Fruit fly (Drosophila melanogaster): Measurements from ENCODE around the gene DCP2.

The DCP2 gene

DNA sequence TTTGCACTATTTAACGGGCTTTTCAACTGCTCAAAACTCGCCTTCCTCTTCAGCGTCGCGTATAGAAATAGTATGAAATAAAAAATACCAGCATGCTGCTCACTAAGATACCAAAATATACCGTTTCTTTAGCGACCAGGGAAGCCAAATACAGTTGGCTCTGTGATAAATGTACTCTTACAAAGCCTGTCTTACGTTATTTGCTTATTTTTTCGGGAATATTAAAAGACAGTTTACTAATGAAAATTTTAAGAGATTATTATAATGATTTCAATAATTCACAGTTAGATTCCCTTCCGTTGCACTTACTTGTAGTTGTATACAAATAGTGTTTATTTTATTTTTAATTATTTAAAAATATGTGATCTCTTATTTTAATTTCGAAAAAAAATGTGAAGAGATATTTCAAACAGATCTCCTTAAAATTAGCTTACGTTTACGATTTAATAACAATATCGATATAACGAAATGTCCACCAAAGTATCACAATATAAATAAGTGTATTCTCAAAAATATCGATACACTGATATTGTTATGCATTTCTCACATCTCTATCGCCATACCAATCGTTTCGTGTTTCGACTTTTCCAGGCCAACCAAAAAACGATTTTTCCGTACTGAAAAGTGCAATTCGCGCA lies at the start of gene DCP2, which contains the start of gene dbo:
TSS of gene DCP2 (minus strand) at position 77 of the 638 bp plus-strand sequence.
TSS of gene dbo (plus strand) at position 542 of the 638 bp plus-strand sequence.
- TF ChIP-seq ttk (optimal IDR thresholded peaks at IDR 0.05): no peak
- no peak for TF ChIP-seq h (optimal IDR thresholded peaks at IDR 0.05)
- TF ChIP-seq Myc (optimal IDR thresholded peaks at IDR 0.05): no peak
- no peak for TF ChIP-seq insv (optimal IDR thresholded peaks at IDR 0.05)
- no peak for TF ChIP-seq Sin3A (optimal IDR thresholded peaks at IDR 0.05)
- TF ChIP-seq psq (optimal IDR thresholded peaks at IDR 0.05): no peak

DNA sequence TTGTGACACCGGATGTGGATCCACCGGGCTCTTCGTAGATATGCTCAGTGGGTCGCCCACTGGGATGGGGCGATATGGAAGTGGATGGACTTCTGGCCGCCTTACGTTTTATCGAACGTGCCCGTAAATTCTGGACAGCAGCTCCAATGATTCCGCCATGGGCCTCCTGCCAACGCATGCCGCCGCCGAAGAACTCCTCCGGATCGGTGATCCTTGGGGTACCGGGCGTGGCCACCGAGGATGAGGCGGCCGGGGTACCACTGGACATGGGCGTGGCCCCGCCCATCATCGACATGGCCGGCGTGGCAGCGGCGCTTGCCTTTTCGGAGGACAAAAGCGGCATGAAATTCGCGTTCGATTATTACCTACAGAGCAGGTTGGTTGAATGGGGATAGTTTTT lies 29.8 kb upstream of the DCP2 start:
- TF ChIP-seq ttk (optimal IDR thresholded peaks at IDR 0.05) (no peak), insv (optimal IDR thresholded peaks at IDR 0.05) (no peak), h (optimal IDR thresholded peaks at IDR 0.05) (no peak), psq (optimal IDR thresholded peaks at IDR 0.05) (no peak), Myc (optimal IDR thresholded peaks at IDR 0.05) (no peak), Sin3A (optimal IDR thresholded peaks at IDR 0.05) (no peak)

DNA sequence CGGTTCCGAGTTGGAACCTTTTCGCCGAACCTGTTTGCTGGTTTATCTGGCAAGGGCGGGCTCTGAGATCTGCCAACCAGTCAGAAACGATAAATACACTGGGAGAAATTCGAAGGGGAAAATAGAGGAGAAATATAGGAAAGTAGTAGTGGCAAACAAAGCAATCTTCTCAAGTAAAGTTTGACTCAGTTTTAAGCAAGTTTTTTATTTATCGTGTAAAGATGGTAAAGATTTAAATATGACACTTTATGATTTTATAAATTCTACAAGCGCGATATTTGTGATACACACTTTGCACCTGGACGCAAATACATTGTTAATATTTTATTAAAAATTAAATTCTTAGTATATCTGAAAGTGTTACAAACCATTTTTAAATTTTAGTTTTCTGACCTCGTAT lies 21.4 kb upstream of the DCP2 start:
- TF ChIP-seq psq (optimal IDR thresholded peaks at IDR 0.05): no peak

DNA sequence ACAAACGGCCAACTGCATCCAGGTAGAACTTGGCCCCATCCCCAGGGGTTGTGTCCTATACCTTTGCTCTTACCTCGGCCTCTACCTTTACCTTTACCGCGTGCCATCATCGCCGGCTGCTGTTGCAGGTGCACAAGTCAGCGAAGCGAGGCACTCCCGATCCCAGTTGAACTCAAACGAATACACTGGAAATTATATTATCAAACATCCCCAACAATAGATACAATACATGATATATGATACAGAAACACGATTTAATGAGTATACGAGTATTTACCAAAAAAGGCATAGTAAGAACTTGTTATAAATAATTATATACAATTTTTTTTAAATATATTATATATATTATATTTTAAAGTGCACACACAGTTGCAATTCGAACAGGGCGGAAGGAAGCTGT lies 21.0 kb upstream of the DCP2 start:
- TF ChIP-seq Myc (optimal IDR thresholded peaks at IDR 0.05) (no peak), insv (optimal IDR thresholded peaks at IDR 0.05) (no peak), ttk (optimal IDR thresholded peaks at IDR 0.05) (no peak), h (optimal IDR thresholded peaks at IDR 0.05) (no peak), psq (optimal IDR thresholded peaks at IDR 0.05) (no peak), Sin3A (optimal IDR thresholded peaks at IDR 0.05) (no peak)

DNA sequence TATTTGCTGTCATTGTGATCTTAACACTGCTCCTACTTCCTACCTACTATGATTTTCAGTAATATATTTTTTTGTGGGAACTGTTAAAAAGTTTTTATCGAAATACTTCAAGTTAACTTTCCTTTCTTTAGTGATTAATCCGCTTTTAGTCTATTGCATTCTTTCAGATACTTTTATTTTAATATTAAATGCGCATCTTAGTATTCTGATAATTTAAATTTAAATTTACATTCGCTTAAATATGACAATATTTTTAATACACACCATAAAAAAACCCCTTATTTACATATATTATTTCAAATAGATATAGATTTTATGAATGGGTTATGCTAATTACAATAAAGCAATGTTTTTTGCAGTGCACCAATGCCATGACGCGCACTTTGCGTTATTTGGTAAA lies 18.4 kb upstream of the DCP2 start:
- TF ChIP-seq psq (optimal IDR thresholded peaks at IDR 0.05) (no peak), ttk (optimal IDR thresholded peaks at IDR 0.05) (no peak), Myc (optimal IDR thresholded peaks at IDR 0.05) (no peak), insv (optimal IDR thresholded peaks at IDR 0.05) (no peak), h (optimal IDR thresholded peaks at IDR 0.05) (no peak), Sin3A (optimal IDR thresholded peaks at IDR 0.05) (no peak)

DNA sequence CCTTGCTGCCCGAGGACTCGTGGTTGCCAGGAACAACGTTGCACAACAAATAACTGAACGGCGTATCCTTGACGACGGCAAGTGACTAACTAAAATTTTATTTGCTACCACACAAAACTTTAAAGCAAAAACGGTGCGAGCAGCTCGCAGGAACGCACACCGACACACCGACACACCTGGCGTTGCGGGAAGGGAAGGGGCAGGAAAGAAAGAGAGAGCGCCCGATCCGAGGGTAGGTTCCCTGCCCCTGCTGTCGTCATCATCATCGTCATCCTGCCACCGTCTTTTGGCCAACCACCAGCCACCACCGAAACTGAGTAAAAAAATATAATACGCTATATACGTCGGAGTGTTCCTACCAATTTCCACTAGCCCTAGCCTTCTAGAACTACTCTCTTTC lies 17.7 kb upstream of the DCP2 start, which contains the start of gene meru:
TSS of gene meru (minus strand) at position 101 of the 400 bp plus-strand sequence.
- no peak for TF ChIP-seq Myc (optimal IDR thresholded peaks at IDR 0.05)
- TF ChIP-seq h (optimal IDR thresholded peaks at IDR 0.05): no peak
- no peak for TF ChIP-seq insv (optimal IDR thresholded peaks at IDR 0.05)
- no peak for TF ChIP-seq Sin3A (optimal IDR thresholded peaks at IDR 0.05)
- TF ChIP-seq psq (optimal IDR thresholded peaks at IDR 0.05): no peak
- no peak for TF ChIP-seq ttk (optimal IDR thresholded peaks at IDR 0.05)

DNA sequence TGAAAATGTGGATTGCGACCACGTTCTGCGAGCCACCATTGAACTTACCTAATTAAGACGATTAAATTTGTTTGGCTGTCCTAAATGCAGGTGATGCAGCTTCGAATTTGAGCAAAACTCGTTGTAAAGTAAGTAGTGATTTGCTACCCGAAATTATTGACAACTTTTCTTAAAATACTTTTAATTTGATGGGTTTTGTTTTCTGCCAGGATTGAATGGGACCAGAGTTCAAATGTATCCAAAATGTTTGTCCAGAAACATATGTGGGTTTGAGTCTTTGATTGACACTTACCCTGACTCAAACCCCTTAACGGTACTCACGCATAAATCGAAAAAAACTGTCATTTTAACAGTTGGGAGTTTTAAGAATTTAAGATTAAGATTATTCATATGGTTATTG lies 11.0 kb upstream of the DCP2 start, which contains the start of gene CG15715:
TSS of gene CG15715 (minus strand) at position 274 of the 400 bp plus-strand sequence.
- TF ChIP-seq Myc (optimal IDR thresholded peaks at IDR 0.05) (no peak), psq (optimal IDR thresholded peaks at IDR 0.05) (no peak), ttk (optimal IDR thresholded peaks at IDR 0.05) (no peak), h (optimal IDR thresholded peaks at IDR 0.05) (no peak), insv (optimal IDR thresholded peaks at IDR 0.05) (no peak), Sin3A (optimal IDR thresholded peaks at IDR 0.05) (no peak)

DNA sequence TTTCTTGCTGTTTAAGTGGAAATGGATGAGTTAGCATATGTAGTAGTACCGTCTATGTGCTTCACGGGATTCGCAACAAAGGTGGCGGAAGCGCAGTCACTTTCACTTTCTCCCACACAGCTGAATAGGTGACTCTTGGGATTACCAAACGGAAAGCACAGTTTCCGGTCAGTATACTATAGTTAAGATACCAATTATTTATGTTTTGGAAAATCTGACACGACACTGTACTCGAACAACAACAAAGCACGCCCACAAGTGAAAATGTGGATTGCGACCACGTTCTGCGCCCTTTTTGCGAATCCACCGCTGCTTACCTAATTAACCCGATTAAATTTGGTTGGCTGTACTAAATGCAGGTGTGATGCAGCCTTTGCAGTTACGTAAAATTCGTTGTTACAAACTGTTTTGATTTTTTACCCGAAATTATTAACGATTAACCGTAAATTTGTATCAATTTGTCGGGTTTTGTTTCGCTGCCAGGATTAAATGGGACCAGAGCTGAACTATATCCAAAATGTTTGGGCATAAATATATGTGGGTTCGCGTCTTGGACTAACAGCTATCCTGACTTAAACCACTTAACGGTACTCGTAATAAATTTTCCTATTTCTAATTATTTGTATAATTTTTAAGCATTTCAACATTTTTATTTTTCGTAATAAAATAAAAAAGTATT lies 8.8 kb upstream of the DCP2 start, which contains the start of gene CG18081:
TSS of gene CG18081 (minus strand) at position 512 of the 679 bp plus-strand sequence.
- TF ChIP-seq ttk (optimal IDR thresholded peaks at IDR 0.05) (no peak), Myc (optimal IDR thresholded peaks at IDR 0.05) (no peak)

DNA sequence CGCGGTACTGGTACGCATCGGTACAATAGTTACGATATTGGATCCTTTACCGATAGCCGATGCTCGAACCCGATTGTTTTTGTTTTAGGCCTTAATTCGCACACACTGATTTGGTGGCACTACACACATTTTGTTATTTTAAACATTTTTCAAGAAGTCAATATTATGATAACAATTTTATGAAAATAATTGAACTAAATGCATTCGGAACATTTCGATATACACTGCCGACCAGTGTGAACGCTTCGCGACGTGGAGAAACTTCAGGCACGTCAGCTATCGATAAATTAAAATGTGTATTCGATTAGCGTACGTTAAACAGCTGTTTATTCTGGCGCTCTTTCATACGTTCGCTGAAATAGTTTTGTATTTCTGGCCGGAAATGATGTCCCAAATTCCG lies 5.9 kb upstream of the DCP2 start, which contains the start of gene CG12713:
TSS of gene CG12713 (plus strand) at position 319 of the 400 bp plus-strand sequence.
- TF ChIP-seq psq (optimal IDR thresholded peaks at IDR 0.05) (no peak), Myc (optimal IDR thresholded peaks at IDR 0.05) (no peak), h (optimal IDR thresholded peaks at IDR 0.05) (no peak), ttk (optimal IDR thresholded peaks at IDR 0.05) (no peak), insv (optimal IDR thresholded peaks at IDR 0.05) (no peak), Sin3A (optimal IDR thresholded peaks at IDR 0.05) (no peak)

DNA sequence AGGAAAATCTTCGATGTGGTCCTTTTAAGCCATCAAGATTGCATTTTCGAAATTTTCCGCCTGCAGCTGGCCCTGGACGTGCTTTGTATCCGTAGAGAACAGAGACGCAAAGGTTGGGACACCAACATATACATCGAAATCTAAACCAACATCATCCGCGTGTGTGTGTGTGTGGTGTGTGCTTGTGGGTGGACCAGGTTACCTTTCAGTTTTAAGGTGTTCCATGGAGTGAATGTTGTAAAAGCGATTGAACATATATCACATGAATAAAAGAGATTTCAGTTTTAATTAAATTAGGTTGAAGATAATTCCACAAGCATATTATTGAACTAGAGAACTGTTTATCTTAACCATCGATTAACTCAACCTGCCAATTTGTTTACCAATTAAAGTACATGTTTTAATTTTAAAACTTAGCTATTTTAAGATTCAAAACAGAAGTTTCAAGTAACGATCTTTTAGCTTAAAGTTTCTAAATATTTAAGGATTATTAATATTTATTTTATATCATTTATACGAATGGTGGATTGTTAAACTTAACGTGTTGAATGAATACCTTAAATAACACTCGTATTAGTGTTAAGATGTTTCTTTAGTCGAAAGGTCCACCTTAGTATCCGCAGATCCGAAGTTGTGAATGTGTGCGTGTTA lies 887 bp upstream of the DCP2 start:
- TF ChIP-seq ttk (optimal IDR thresholded peaks at IDR 0.05): no peak
- TF ChIP-seq Sin3A (optimal IDR thresholded peaks at IDR 0.05): no peak
- TF ChIP-seq psq (optimal IDR thresholded peaks at IDR 0.05): no peak
- no peak for TF ChIP-seq h (optimal IDR thresholded peaks at IDR 0.05)
- no peak for TF ChIP-seq insv (optimal IDR thresholded peaks at IDR 0.05)
- TF ChIP-seq Myc (optimal IDR thresholded peaks at IDR 0.05): no peak

DNA sequence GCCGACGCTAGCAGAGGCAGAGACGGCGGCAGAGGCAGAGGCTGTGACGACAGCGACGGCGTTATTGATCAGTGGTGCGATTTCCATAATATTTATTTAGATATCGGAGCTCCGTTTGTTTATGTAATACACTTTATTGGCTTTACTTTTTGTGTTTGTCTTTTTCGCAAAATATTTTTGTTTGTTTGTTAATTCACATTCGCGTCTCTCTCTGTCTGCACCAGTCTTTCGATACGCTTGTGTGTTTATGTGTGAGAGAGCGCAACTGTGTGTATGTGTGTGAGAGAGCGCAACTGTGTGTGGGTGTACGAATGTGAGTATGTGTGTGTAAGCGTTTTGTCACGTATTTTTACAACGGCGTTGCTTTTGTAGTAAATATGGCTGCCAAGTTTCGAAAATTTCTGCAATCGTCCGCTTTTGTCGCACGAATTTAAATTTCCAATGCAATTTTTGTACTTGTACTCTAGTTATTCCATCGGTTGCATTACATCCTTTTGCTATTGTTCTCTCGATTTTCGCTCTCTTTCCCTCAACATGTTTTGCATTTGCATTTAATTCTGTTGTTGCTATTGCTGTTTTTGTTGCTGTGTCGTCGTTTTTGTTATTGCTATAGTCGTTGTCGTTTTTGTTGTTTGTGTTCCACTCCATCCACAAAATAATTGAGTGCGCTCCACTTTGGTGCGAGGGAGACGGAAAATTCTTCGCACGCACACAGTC lies 572 bp downstream of the DCP2 start:
- TF ChIP-seq Myc (optimal IDR thresholded peaks at IDR 0.05) (no peak), Sin3A (optimal IDR thresholded peaks at IDR 0.05) (no peak), insv (optimal IDR thresholded peaks at IDR 0.05) (no peak), psq (optimal IDR thresholded peaks at IDR 0.05) (no peak), h (optimal IDR thresholded peaks at IDR 0.05) (no peak), ttk (optimal IDR thresholded peaks at IDR 0.05) (no peak)

DNA sequence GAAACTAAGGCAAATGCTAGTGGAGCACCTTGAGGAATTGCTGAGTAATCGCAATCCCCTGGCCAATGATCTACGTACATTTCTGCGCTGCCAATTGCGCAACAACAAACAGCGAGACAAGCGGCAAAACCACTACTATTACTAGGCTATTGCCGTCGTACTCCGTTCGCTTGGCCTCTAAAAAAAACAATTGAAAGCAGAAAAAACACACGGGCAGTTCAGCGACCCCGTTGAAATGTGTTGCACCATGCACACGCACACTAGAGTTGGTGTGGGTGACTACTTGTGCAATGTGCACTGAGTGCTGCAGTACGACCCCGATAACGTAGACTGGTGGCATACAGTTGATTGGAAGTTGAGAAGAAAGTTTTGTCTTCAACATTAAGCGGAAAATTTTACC lies 1.7 kb downstream of the DCP2 start:
- no peak for TF ChIP-seq ttk (optimal IDR thresholded peaks at IDR 0.05)
- TF ChIP-seq Sin3A (optimal IDR thresholded peaks at IDR 0.05): no peak
